Worm (Caenorhabditis elegans): ENCODE measurements around the gene dao-6.

DNA sequence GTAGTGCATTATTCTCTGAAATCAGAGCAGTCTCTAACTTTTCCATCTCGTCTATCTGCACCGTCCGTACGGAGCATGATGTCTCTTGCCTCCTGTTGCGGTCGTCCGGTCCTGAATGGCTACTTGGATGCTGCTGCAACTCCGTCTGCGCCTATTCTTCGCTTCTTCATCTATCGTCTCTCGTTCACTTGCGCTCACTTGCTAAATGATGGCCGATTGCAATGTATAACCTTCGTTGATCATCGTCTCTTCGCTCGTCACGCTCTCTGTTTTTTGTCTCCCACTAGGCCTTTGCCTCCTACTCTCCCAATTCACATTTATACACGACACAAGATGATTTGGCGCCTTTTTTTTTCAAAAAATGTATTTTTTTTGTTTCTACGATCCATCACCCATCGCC, 38.7 kb downstream of the dao-6 start:
- TF ChIP-seq ZK546.5 (tag; optimal IDR thresholded peaks at IDR 0.05) (no peak), unc-62 (GFP tag; optimal IDR thresholded peaks at IDR 0.05) (no peak), fos-1 (tag; optimal IDR thresholded peaks at IDR 0.05) (no peak), fkh-10 (GFP tag; optimal IDR thresholded peaks at IDR 0.05) (no peak), aly-2 (tag; optimal IDR thresholded peaks at IDR 0.05) (no peak), mdl-1 (tag; optimal IDR thresholded peaks at IDR 0.05) (no peak)
